Fruit fly (Drosophila melanogaster) whole organism, embryonic: ENCODE data around the gene CG7565.
A peak's percentile ranks its signal among the peaks of the same experiment; 100 is the strongest.

ENCODE experiments used
- Abd-B ChIP-seq: fragments of 200-800 bp; sonication (Bioruptor generic); optimal IDR thresholded peaks from 2 replicates; lab custom pipeline; 2018; ENCODE audit warnings: missing biosample characterization, mild to moderate bottlenecking, missing genetic modification characterization, moderate library complexity
- Atf-2 ChIP-seq: fragments of 200-800 bp; sonication (Bioruptor generic); optimal IDR thresholded peaks from 2 replicates; lab custom pipeline; 2016; ENCODE audit warnings: missing biosample characterization, missing genetic modification characterization
- B-H1 ChIP-seq: fragments of 200-800 bp; sonication (Bioruptor generic); IDR thresholded peaks from 3 replicates; pipeline ENCODE4 v1.3.6; 2022; ENCODE audit warnings: missing biosample characterization, missing genetic modification characterization
- Bgb ChIP-seq: fragments of 200-800 bp; sonication (Bioruptor generic); IDR thresholded peaks from 2 replicates; pipeline ENCODE4 v1.3.6; 2022; ENCODE audit warnings: missing biosample characterization, missing genetic modification characterization; ENCODE audit not compliant: partially characterized antibody
- CG1024 ChIP-seq: fragments of 200-800 bp; sonication (Bioruptor generic); IDR thresholded peaks from 2 replicates; pipeline ENCODE4 v1.3.6; 2022; ENCODE audit warnings: missing biosample characterization, missing genetic modification characterization
- CG12236 ChIP-seq: fragments of 200-800 bp; sonication (Bioruptor generic); optimal IDR thresholded peaks from 2 replicates; lab custom pipeline; 2016; ENCODE audit warnings: missing biosample characterization, missing genetic modification characterization
- CG12659 ChIP-seq: fragments of 200-800 bp; sonication (Bioruptor generic); optimal IDR thresholded peaks from 3 replicates; lab custom pipeline; 2017; ENCODE audit warnings: mild to moderate bottlenecking, missing biosample characterization, missing genetic modification reagents, missing genetic modification characterization
- CG13296 ChIP-seq: fragments of 200-800 bp; sonication (Bioruptor generic); optimal IDR thresholded peaks from 3 replicates; lab custom pipeline; 2018; ENCODE audit warnings: missing biosample characterization, mild to moderate bottlenecking, missing genetic modification characterization
- CG14441 ChIP-seq: fragments of 200-800 bp; sonication (Bioruptor generic); IDR thresholded peaks from 2 replicates; pipeline ENCODE4 v1.3.6; 2022; ENCODE audit warnings: missing biosample characterization, missing genetic modification characterization
- CG15479 ChIP-seq: fragments of 200-800 bp; sonication (Bioruptor generic); optimal IDR thresholded peaks from 3 replicates; lab custom pipeline; 2019; ENCODE audit warnings: missing biosample characterization, mild to moderate bottlenecking, missing genetic modification characterization, moderate library complexity
- CG17186 ChIP-seq: fragments of 200-800 bp; sonication (Bioruptor generic); optimal IDR thresholded peaks from 3 replicates; lab custom pipeline; 2017; ENCODE audit warnings: missing biosample characterization, missing genetic modification reagents, missing genetic modification characterization
- CG32532 ChIP-seq: fragments of 200-800 bp; sonication (Bioruptor generic); IDR thresholded peaks from 2 replicates; pipeline ENCODE4 v1.3.6; 2022; ENCODE audit warnings: missing biosample characterization, missing genetic modification characterization
- CG3838 ChIP-seq: fragments of 200-800 bp; sonication (Bioruptor generic); optimal IDR thresholded peaks from 3 replicates; lab custom pipeline; 2016; ENCODE audit warnings: missing biosample characterization, missing genetic modification characterization
- CG43689 ChIP-seq: fragments of 200-800 bp; sonication (Bioruptor generic); IDR thresholded peaks from 2 replicates; pipeline ENCODE4 v1.3.6; 2022; ENCODE audit warnings: missing biosample characterization, missing genetic modification characterization
- CG4617 ChIP-seq: fragments of 200-800 bp; sonication (Bioruptor generic); optimal IDR thresholded peaks from 3 replicates; lab custom pipeline; 2016; ENCODE audit warnings: missing biosample characterization, missing genetic modification characterization, borderline replicate concordance
- CG4854 ChIP-seq: fragments of 200-800 bp; sonication (Bioruptor generic); optimal IDR thresholded peaks from 2 replicates; lab custom pipeline; 2016; ENCODE audit warnings: missing biosample characterization, missing genetic modification characterization, inconsistent platforms
- CG6683 ChIP-seq: fragments of 200-800 bp; sonication (Bioruptor generic); optimal IDR thresholded peaks from 2 replicates; lab custom pipeline; 2017; ENCODE audit warnings: missing biosample characterization, mild to moderate bottlenecking, missing genetic modification characterization, missing genetic modification reagents
- CG6689 ChIP-seq: fragments of 200-800 bp; sonication (Bioruptor generic); IDR thresholded peaks from 2 replicates; pipeline ENCODE4 v1.3.6; 2022; ENCODE audit warnings: missing biosample characterization, missing genetic modification characterization
- CG6854 ChIP-seq: fragments of 200-800 bp; sonication (Bioruptor generic); optimal IDR thresholded peaks from 3 replicates; lab custom pipeline; 2017; ENCODE audit warnings: missing biosample characterization, mild to moderate bottlenecking, missing genetic modification characterization
- CG8359 ChIP-seq: fragments of 200-800 bp; sonication (Bioruptor generic); optimal IDR thresholded peaks from 2 replicates; lab custom pipeline; 2017; ENCODE audit warnings: missing biosample characterization, mild to moderate bottlenecking, missing genetic modification characterization, borderline replicate concordance
- CG8388 ChIP-seq: fragments of 200-800 bp; sonication (Bioruptor generic); optimal IDR thresholded peaks from 2 replicates; lab custom pipeline; 2019; ENCODE audit warnings: missing biosample characterization, mild to moderate bottlenecking, missing genetic modification characterization, moderate library complexity
- Chrac-16 ChIP-seq: fragments of 200-800 bp; sonication (Bioruptor generic); optimal IDR thresholded peaks from 3 replicates; lab custom pipeline; 2016; ENCODE audit warnings: missing biosample characterization, missing genetic modification characterization
- CoRest ChIP-seq: fragments of 200-800 bp; sonication (Bioruptor generic); optimal IDR thresholded peaks from 3 replicates; lab custom pipeline; 2018; ENCODE audit warnings: missing biosample characterization, mild to moderate bottlenecking, missing genetic modification characterization, moderate library complexity
- Elba2 ChIP-seq: fragments of 200-800 bp; sonication (Bioruptor generic); optimal IDR thresholded peaks from 3 replicates; lab custom pipeline; 2016; ENCODE audit warnings: missing biosample characterization, missing genetic modification characterization
- Fer2 ChIP-seq: fragments of 200-800 bp; sonication (Bioruptor generic); optimal IDR thresholded peaks from 2 replicates; lab custom pipeline; 2018; ENCODE audit warnings: missing biosample characterization, mild to moderate bottlenecking, missing genetic modification characterization, moderate library complexity
- HLH54F ChIP-seq: fragments of 200-800 bp; sonication (Bioruptor generic); optimal IDR thresholded peaks from 3 replicates; lab custom pipeline; 2016; ENCODE audit warnings: missing biosample characterization, missing genetic modification characterization
- MBD-R2 ChIP-seq: fragments of 200-800 bp; sonication (Bioruptor generic); IDR thresholded peaks from 2 replicates; pipeline ENCODE4 v1.3.6; 2022; ENCODE audit warnings: missing biosample characterization, missing genetic modification characterization
- Mad ChIP-seq: fragments of 200-800 bp; sonication (Bioruptor generic); optimal IDR thresholded peaks from 2 replicates; lab custom pipeline; 2016; ENCODE audit warnings: missing biosample characterization, missing genetic modification characterization
- Meics ChIP-seq: fragments of 200-800 bp; sonication (Bioruptor generic); optimal IDR thresholded peaks from 2 replicates; lab custom pipeline; 2017; ENCODE audit warnings: missing biosample characterization, mild to moderate bottlenecking, missing genetic modification characterization
- NC2β ChIP-seq: fragments of 200-800 bp; sonication (Bioruptor generic); optimal IDR thresholded peaks from 2 replicates; lab custom pipeline; 2016; ENCODE audit warnings: missing biosample characterization, missing genetic modification characterization
- NFAT ChIP-seq: fragments of 200-800 bp; sonication (Bioruptor generic); IDR thresholded peaks from 2 replicates; pipeline ENCODE4 v1.3.6; 2022; ENCODE audit warnings: missing biosample characterization, missing genetic modification characterization
- Taf1 ChIP-seq: fragments of 200-800 bp; sonication (Bioruptor generic); IDR thresholded peaks from 2 replicates; pipeline ENCODE4 v1.3.6; 2022; ENCODE audit warnings: missing biosample characterization, missing genetic modification characterization
- YL-1 ChIP-seq: fragments of 200-800 bp; sonication (Bioruptor generic); optimal IDR thresholded peaks from 3 replicates; lab custom pipeline; 2017; ENCODE audit warnings: missing biosample characterization, mild to moderate bottlenecking, missing genetic modification characterization
- crc ChIP-seq: fragments of 200-800 bp; sonication (Bioruptor generic); optimal IDR thresholded peaks from 2 replicates; lab custom pipeline; 2016; ENCODE audit warnings: missing biosample characterization, missing genetic modification characterization
- crp ChIP-seq, 2 experiments: fragments of 200-800 bp; sonication (Bioruptor generic); optimal IDR thresholded peaks; 2 replicates in 1 of 2; 3 replicates in 1 of 2; lab custom pipeline; 2017; ENCODE audit warnings: missing biosample characterization in 2 of 2, missing genetic modification characterization in 2 of 2, mild to moderate bottlenecking in 1 of 2, moderate library complexity in 1 of 2
- ewg ChIP-seq: fragments of 200-800 bp; sonication (Bioruptor generic); optimal IDR thresholded peaks from 3 replicates; lab custom pipeline; 2017; ENCODE audit warnings: mild to moderate bottlenecking, missing biosample characterization, missing genetic modification reagents, missing genetic modification characterization
- eyg ChIP-seq: fragments of 200-800 bp; sonication (Bioruptor generic); optimal IDR thresholded peaks from 3 replicates; lab custom pipeline; 2016; ENCODE audit warnings: missing biosample characterization, missing genetic modification characterization
- gro ChIP-seq: fragments of 200-800 bp; sonication (Bioruptor generic); optimal IDR thresholded peaks from 2 replicates; lab custom pipeline; 2016; ENCODE audit warnings: missing biosample characterization, missing genetic modification characterization
- ham ChIP-seq: fragments of 200-800 bp; sonication (Bioruptor generic); IDR thresholded peaks from 2 replicates; pipeline ENCODE4 v1.3.6; 2022; ENCODE audit warnings: missing biosample characterization, missing genetic modification characterization
- hkb ChIP-seq, 2 experiments: fragments of 200-800 bp in 1 of 2; fragments of >200 bp in 1 of 2; sonication (Bioruptor generic) in 1 of 2; IDR thresholded peaks in 1 of 2; optimal IDR thresholded peaks in 1 of 2; 2 replicates each; pipeline versions ENCODE4 v1.3.6 to Lab custom; 2017 to 2022; ENCODE audit warnings: missing biosample characterization in 1 of 2, missing genetic modification characterization in 1 of 2
- jigr1 ChIP-seq: fragments of 200-800 bp; sonication (Bioruptor generic); IDR thresholded peaks from 3 replicates; pipeline ENCODE4 v1.3.6; 2022; ENCODE audit warnings: missing biosample characterization, missing genetic modification characterization
- lbe ChIP-seq: fragments of 200-800 bp; sonication (Bioruptor generic); optimal IDR thresholded peaks from 2 replicates; lab custom pipeline; 2016; ENCODE audit warnings: missing biosample characterization, mild to moderate bottlenecking, missing genetic modification characterization
- nau ChIP-seq: fragments of 200-800 bp; sonication (Bioruptor generic); optimal IDR thresholded peaks from 3 replicates; lab custom pipeline; 2017; ENCODE audit warnings: missing biosample characterization, mild to moderate bottlenecking, missing genetic modification characterization, missing genetic modification reagents
- nerfin-1 ChIP-seq: fragments of 200-800 bp; sonication (Bioruptor generic); optimal IDR thresholded peaks from 3 replicates; lab custom pipeline; 2019; ENCODE audit warnings: missing biosample characterization, mild to moderate bottlenecking, missing genetic modification characterization, moderate library complexity
- pan ChIP-seq, 4 experiments: fragments of >200 bp in 3 of 4; fragments of 200-800 bp in 1 of 4; sonication (Bioruptor generic) in 1 of 4; optimal IDR thresholded peaks in 3 of 4; IDR thresholded peaks in 1 of 4; 2 replicates each; pipeline versions ENCODE4 v1.3.6 to Lab custom; 2017 to 2022; ENCODE audit warnings: missing biosample characterization in 2 of 4, missing genetic modification characterization in 2 of 4, mixed read lengths in 1 of 4
- pfk ChIP-seq: fragments of 200-800 bp; sonication (Bioruptor generic); optimal IDR thresholded peaks from 2 replicates; lab custom pipeline; 2018; ENCODE audit warnings: missing biosample characterization, mild to moderate bottlenecking, missing genetic modification characterization, moderate library complexity
- sisA ChIP-seq: fragments of 200-800 bp; sonication (Bioruptor generic); IDR thresholded peaks from 2 replicates; pipeline ENCODE4 v1.3.6; 2022; ENCODE audit warnings: missing biosample characterization, missing genetic modification characterization
- slp2 ChIP-seq: fragments of 200-800 bp; sonication (Bioruptor generic); optimal IDR thresholded peaks from 2 replicates; lab custom pipeline; 2016; ENCODE audit warnings: missing biosample characterization, missing genetic modification characterization
- ttk ChIP-seq: fragments of 200-800 bp; sonication (Bioruptor generic); IDR thresholded peaks from 2 replicates; pipeline ENCODE4 v2.1.2; 2022; ENCODE audit warnings: missing biosample characterization, missing genetic modification characterization
- vvl ChIP-seq: fragments of 200-800 bp; sonication (Bioruptor generic); IDR thresholded peaks from 2 replicates; pipeline ENCODE4 v1.3.6; 2022; ENCODE audit warnings: missing biosample characterization, missing genetic modification characterization

CG7565 gene

dm6 chr3L:8091650-8092068 is at the start of gene CG7565 (continued):
- no peak for TF ChIP-seq CG14441
- peak; percentile 26; the same call in 1 of the 2 replicates for TF ChIP-seq NFAT (GFP tag; lab: Robert Waterston, UW)
- TF ChIP-seq CG1024: no peak
- TF ChIP-seq CG15479 (GFP tag; lab: Kevin White, UChicago): no peak
- peak; percentile 9 for TF ChIP-seq crc (GFP tag; lab: Kevin White, UChicago)
- no peak for TF ChIP-seq Taf1
- peak; percentile 69 for TF ChIP-seq CG12659 (GFP tag; lab: Kevin White, UChicago)
- no peak for TF ChIP-seq CG12236 (GFP tag; lab: Kevin White, UChicago)
- TF ChIP-seq CG13296: peak; percentile 56
- TF ChIP-seq hkb (optimal IDR thresholded peaks at IDR 0.05; lab: Kevin White, UChicago): no peak
- peak; percentile 30; the same call in 1 of the 2 replicates for TF ChIP-seq hkb (GFP tag; IDR thresholded peaks at IDR 0.05; lab: Robert Waterston, UW)
- no peak for TF ChIP-seq B-H1 (GFP tag; lab: Robert Waterston, UW)
- TF ChIP-seq CG8388 (GFP tag; lab: Kevin White, UChicago): no peak
- TF ChIP-seq Bgb (GFP tag; lab: Robert Waterston, UW): peak; percentile 54
- TF ChIP-seq jigr1 (GFP tag; lab: Robert Waterston, UW): no peak
- peak; percentile 75 for TF ChIP-seq YL-1 (GFP tag; lab: Kevin White, UChicago)
- no peak for TF ChIP-seq CG43689
- TF ChIP-seq CG8359 (GFP tag; lab: Kevin White, UChicago): no peak
- peak; percentile 0 for TF ChIP-seq CG4854
- TF ChIP-seq CG3838 (GFP tag; lab: Kevin White, UChicago): no peak
- no peak for TF ChIP-seq Fer2
- TF ChIP-seq ham: no peak
- TF ChIP-seq CG6683 (GFP tag; lab: Kevin White, UChicago): peak; percentile 14
- peak; percentile 21 for TF ChIP-seq lbe (GFP tag; lab: Kevin White, UChicago)
- TF ChIP-seq Chrac-16 (GFP tag; lab: Kevin White, UChicago): no peak
- peak; percentile 13 for TF ChIP-seq nerfin-1 (tag; lab: Kevin White, UChicago)
- TF ChIP-seq NC2β (GFP tag; lab: Kevin White, UChicago): peak; percentile 41
- TF ChIP-seq Elba2 (GFP tag; lab: Kevin White, UChicago): no peak
- peak; percentile 49 for TF ChIP-seq nau (GFP tag; lab: Kevin White, UChicago)
- TF ChIP-seq Atf-2 (GFP tag; lab: Kevin White, UChicago): no peak
- peak; percentile 87 for TF ChIP-seq gro (GFP tag; lab: Kevin White, UChicago)
- TF ChIP-seq vvl (GFP tag; lab: Robert Waterston, UW): peak; percentile 77
- no peak for TF ChIP-seq Abd-B (GFP tag; lab: Kevin White, UChicago)
- no peak for TF ChIP-seq sisA (GFP tag; lab: Robert Waterston, UW)
- no peak for TF ChIP-seq eyg (GFP tag; lab: Kevin White, UChicago)
- no peak for TF ChIP-seq CG6689 (GFP tag; lab: Robert Waterston, UW)
- no peak for TF ChIP-seq slp2 (GFP tag; lab: Kevin White, UChicago)
- peak; percentile 39 for TF ChIP-seq pfk
- TF ChIP-seq CG4617 (GFP tag; lab: Kevin White, UChicago): peak; percentile 49
- TF ChIP-seq pan (optimal IDR thresholded peaks at IDR 0.05; lab: Kevin White, UChicago): no peak
- peak in 1 of 2 experiments; percentile 28 for TF ChIP-seq pan (GFP tag; optimal IDR thresholded peaks at IDR 0.05 in 1 of 2, IDR thresholded peaks at IDR 0.05 in 1 of 2)
- peak; percentile 55 for TF ChIP-seq HLH54F (GFP tag; lab: Kevin White, UChicago)
- TF ChIP-seq ttk (GFP tag; lab: Robert Waterston, UW): no peak
- TF ChIP-seq Meics (GFP tag; lab: Kevin White, UChicago): peak; percentile 59
- TF ChIP-seq CG6854 (GFP tag; lab: Kevin White, UChicago): no peak
- no peak for TF ChIP-seq Mad (GFP tag; lab: Kevin White, UChicago)
- TF ChIP-seq CG32532 (GFP tag; lab: Robert Waterston, UW): peak; percentile 49
- TF ChIP-seq ewg (GFP tag; lab: Kevin White, UChicago): peak; percentile 96
- TF ChIP-seq MBD-R2 (GFP tag; lab: Robert Waterston, UW): peak; percentile 74
- TF ChIP-seq CoRest (tag; lab: Kevin White, UChicago): peak; percentile 18
- TF ChIP-seq CG17186 (GFP tag; lab: Kevin White, UChicago): peak; percentile 77
- peak; percentile 12 to 86 for TF ChIP-seq crp (GFP tag; optimal IDR thresholded peaks at IDR 0.05; lab: Kevin White, UChicago)
